Worm (Caenorhabditis elegans): ENCODE measurements around the gene C16E9.1.

- no peak for TF ChIP-seq dao-5 (tag; optimal IDR thresholded peaks at IDR 0.05)
- TF ChIP-seq him-1 (tag; optimal IDR thresholded peaks at IDR 0.05), result no peak
- TF ChIP-seq W03F9.2 (tag; optimal IDR thresholded peaks at IDR 0.05), result no peak
These were observed 49.3 kb downstream of the C16E9.1 start, which contains the start of gene F01E11.18 for ce11 chrX:6989342-6989741.
